Worm (Caenorhabditis elegans): Measurements from ENCODE around the gene F25D1.5.
A peak's percentile ranks its signal among the peaks of the same experiment; 100 is the strongest.

F25D1.5 gene

DNA sequence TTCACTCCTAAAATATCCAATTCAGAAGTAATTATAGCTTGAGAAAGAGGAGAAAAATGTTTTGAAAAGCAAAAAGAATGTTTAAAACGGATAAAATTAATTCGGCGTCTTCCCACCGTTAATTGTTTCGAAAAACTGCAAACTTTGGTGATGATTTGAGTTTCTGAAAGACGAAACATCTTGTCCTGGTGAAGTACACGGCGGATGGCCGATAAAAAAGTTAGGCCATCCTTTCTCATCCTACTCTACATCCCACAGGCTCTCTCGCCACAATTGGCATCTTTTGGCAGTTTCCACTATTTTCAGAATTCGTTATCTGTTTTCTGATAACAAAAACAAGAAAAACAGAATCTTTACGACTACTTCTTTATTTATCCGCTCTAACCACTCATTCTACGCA is 20.7 kb downstream of the F25D1.5 start, which contains the start of the genes C35A5.8 and hda-11 (continued):
- TF ChIP-seq unc-130 (GFP tag; optimal IDR thresholded peaks at IDR 0.05) (peak; percentile 78), rcor-1 (GFP tag; IDR thresholded peaks at IDR 0.05) (peak; percentile 86), rpc-1 (optimal IDR thresholded peaks at IDR 0.05) (no peak), rpc-1 (tag; optimal IDR thresholded peaks at IDR 0.05) (no peak), pbrm-1 (GFP tag; IDR thresholded peaks at IDR 0.05) (0 out of 2 replicates have a peak, but pooled peaks have one; percentile 22), efl-1 (GFP tag; optimal IDR thresholded peaks at IDR 0.05) (no peak), let-607 (tag; optimal IDR thresholded peaks at IDR 0.05) (peak in 1 of 2 experiments; percentile 49), ceh-79 (tag; optimal IDR thresholded peaks at IDR 0.05) (peak; percentile 60), C06A6.2 (GFP tag; conservative IDR thresholded peaks at IDR 0.05) (no peak), dox-1 (GFP tag; IDR thresholded peaks at IDR 0.05) (peak; percentile 82), ama-1 (optimal IDR thresholded peaks at IDR 0.05) (no peak), ama-1 (GFP tag; optimal IDR thresholded peaks at IDR 0.05) (no peak), ztf-28 (GFP tag; IDR thresholded peaks at IDR 0.05) (no peak), K11D2.4 (GFP tag; IDR thresholded peaks at IDR 0.05) (peak; percentile 73), atf-7 (tag; optimal IDR thresholded peaks at IDR 0.05) (peak; percentile 36), let-526 (GFP tag; IDR thresholded peaks at IDR 0.05) (peak; percentile 40; the same call in 1 of the 2 replicates), attf-3 (GFP tag; conservative IDR thresholded peaks at IDR 0.05) (no peak), ztf-3 (GFP tag; optimal IDR thresholded peaks at IDR 0.05) (no peak), Y53G8AR.9 (GFP tag; conservative IDR thresholded peaks at IDR 0.05) (0 out of 2 replicates have a peak, but pooled peaks have one; percentile 14), hmg-1.2 (GFP tag; IDR thresholded peaks at IDR 0.05) (peak; percentile 67; the same call in 1 of the 2 replicates), sdz-38 (tag; optimal IDR thresholded peaks at IDR 0.05) (peak; percentile 23), sea-2 (GFP tag; IDR thresholded peaks at IDR 0.05) (no peak), egl-44 (GFP tag; IDR thresholded peaks at IDR 0.05) (no peak), F37B4.10 (GFP tag; IDR thresholded peaks at IDR 0.05) (no peak), rec-8 (tag; optimal IDR thresholded peaks at IDR 0.05) (peak; percentile 52 to 60), madf-3 (GFP tag; IDR thresholded peaks at IDR 0.05) (peak; percentile 76; the same call in 1 of the 2 replicates), ceh-100 (GFP tag; IDR thresholded peaks at IDR 0.05) (peak; percentile 61), ceh-91 (GFP tag; IDR thresholded peaks at IDR 0.05) (peak; percentile 11; the same call in 1 of the 2 replicates), lsl-1 (GFP tag; optimal IDR thresholded peaks at IDR 0.05) (peak; percentile 46), xnd-1 (tag; optimal IDR thresholded peaks at IDR 0.05) (no peak), F57C9.4 (tag; optimal IDR thresholded peaks at IDR 0.05) (no peak), ekl-4 (GFP tag; IDR thresholded peaks at IDR 0.05) (no peak), attf-5 (GFP tag; optimal IDR thresholded peaks at IDR 0.05) (no peak), hlh-12 (tag; optimal IDR thresholded peaks at IDR 0.05) (no peak), gei-17 (GFP tag; optimal IDR thresholded peaks at IDR 0.05) (no peak), madf-6 (GFP tag; IDR thresholded peaks at IDR 0.05) (peak; percentile 67), madf-10 (tag; optimal IDR thresholded peaks at IDR 0.05) (no peak), lir-1 (GFP tag; conservative IDR thresholded peaks at IDR 0.05) (peak; percentile 75)

DNA sequence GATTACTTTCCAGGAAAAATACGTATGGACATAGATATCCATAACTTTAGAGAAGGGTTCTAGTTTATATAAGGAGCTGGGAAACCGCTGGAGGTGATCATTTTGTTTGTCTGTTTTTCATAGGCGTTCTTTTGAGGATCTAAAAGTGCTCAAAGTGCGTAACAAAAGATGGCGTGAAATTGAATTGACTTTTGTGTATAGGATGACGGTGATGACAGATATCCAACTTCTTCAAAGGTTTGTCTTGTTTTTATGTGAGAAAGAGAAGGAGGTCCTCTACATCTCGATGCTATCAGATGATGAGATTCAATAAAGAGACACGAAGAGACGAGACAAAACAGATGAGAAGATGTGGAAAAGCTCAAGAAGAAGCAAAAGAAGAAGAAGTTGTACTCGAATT is 29.9 kb downstream of the F25D1.5 start:
- no peak for TF ChIP-seq F57C9.4 (tag; optimal IDR thresholded peaks at IDR 0.05)
- no peak for TF ChIP-seq nhr-120 (GFP tag; IDR thresholded peaks at IDR 0.05)
- no peak for TF ChIP-seq F55B11.4 (tag; optimal IDR thresholded peaks at IDR 0.05; ENCODE audit: borderline replicate concordance, insufficient read depth)
- no peak for TF ChIP-seq lsl-1 (GFP tag; optimal IDR thresholded peaks at IDR 0.05)
- TF ChIP-seq egl-18 (GFP tag; IDR thresholded peaks at IDR 0.05), result no peak
- no peak for TF ChIP-seq C06A6.2 (GFP tag; conservative IDR thresholded peaks at IDR 0.05)
- no peak for TF ChIP-seq nhr-179 (tag; optimal IDR thresholded peaks at IDR 0.05)
- no peak for TF ChIP-seq die-1 (tag; optimal IDR thresholded peaks at IDR 0.05)
- no peak for TF ChIP-seq F10E7.11 (tag; optimal IDR thresholded peaks at IDR 0.05)
- no peak for TF ChIP-seq D2030.7 (GFP tag; IDR thresholded peaks at IDR 0.05)
- TF ChIP-seq B0261.1 (tag; optimal IDR thresholded peaks at IDR 0.05), result no peak
- no peak for TF ChIP-seq madf-6 (GFP tag; IDR thresholded peaks at IDR 0.05)
- no peak for TF ChIP-seq ccch-3 (GFP tag; optimal IDR thresholded peaks at IDR 0.05)
- TF ChIP-seq pbrm-1 (GFP tag; IDR thresholded peaks at IDR 0.05), result no peak
- TF ChIP-seq Y79H2A.3 (GFP tag; conservative IDR thresholded peaks at IDR 0.05), result no peak
- TF ChIP-seq aptf-3 (GFP tag; IDR thresholded peaks at IDR 0.05), result no peak
